Worm (Caenorhabditis elegans) whole organism, L2 larva: ENCODE results near the gene lys-5.

Source experiments
- C34F6.9 ChIP-seq: fragments of 150-350 bp; optimal IDR thresholded peaks from 2 replicates; lab custom pipeline; 2014; ENCODE audit warnings: missing biosample characterization, missing genetic modification characterization
- F13H6.1 ChIP-seq: sonication (generic microtip); optimal IDR thresholded peaks from 2 replicates; lab custom pipeline; 2016; ENCODE audit warnings: missing genetic modification characterization, missing compliant biosample characterization
- R02D3.7 ChIP-seq: fragments of 150-350 bp; optimal IDR thresholded peaks from 2 replicates; lab custom pipeline; 2014; ENCODE audit warnings: missing biosample characterization, missing genetic modification characterization
- Y55F3AM.14 ChIP-seq: fragments of 200-800 bp; sonication (Bioruptor generic); optimal IDR thresholded peaks from 2 replicates; lab custom pipeline; 2018; ENCODE audit warnings: mild to moderate bottlenecking, missing genetic modification characterization, missing compliant biosample characterization
- alr-1 ChIP-seq: fragments of 150-350 bp; optimal IDR thresholded peaks from 2 replicates; lab custom pipeline; 2014; ENCODE audit warnings: missing biosample characterization, missing genetic modification characterization
- aly-2 ChIP-seq: fragments of 150-350 bp; optimal IDR thresholded peaks from 2 replicates; lab custom pipeline; 2014; ENCODE audit warnings: missing biosample characterization, missing genetic modification characterization
- ama-1 ChIP-seq: fragments of 150-350 bp; optimal IDR thresholded peaks from 2 replicates; lab custom pipeline; 2018; ENCODE audit warnings: inconsistent platforms
- blmp-1 ChIP-seq: sonication (generic microtip); optimal IDR thresholded peaks from 2 replicates; lab custom pipeline; 2017; ENCODE audit warnings: missing genetic modification characterization, mild to moderate bottlenecking, missing compliant biosample characterization, antibody characterized with exemption, moderate library complexity; ENCODE audit not compliant: insufficient read depth
- ceh-16 ChIP-seq: fragments of 150-350 bp; optimal IDR thresholded peaks from 2 replicates; lab custom pipeline; 2014; ENCODE audit warnings: missing biosample characterization, missing genetic modification characterization
- ceh-82 ChIP-seq: fragments of 150-350 bp; optimal IDR thresholded peaks from 2 replicates; lab custom pipeline; 2014; ENCODE audit warnings: missing biosample characterization, missing genetic modification characterization
- crh-2 ChIP-seq: sonication (generic microtip); optimal IDR thresholded peaks from 2 replicates; lab custom pipeline; 2017; ENCODE audit warnings: missing biosample characterization, missing genetic modification characterization
- egl-27 ChIP-seq: sonication (generic microtip); optimal IDR thresholded peaks from 3 replicates; lab custom pipeline; 2017; ENCODE audit warnings: missing biosample characterization, missing genetic modification reagents, missing genetic modification characterization
- elt-1 ChIP-seq: fragments of 150-350 bp; optimal IDR thresholded peaks from 2 replicates; lab custom pipeline; 2014; ENCODE audit warnings: missing biosample characterization, missing genetic modification characterization
- elt-3 ChIP-seq: sonication (generic microtip); optimal IDR thresholded peaks from 2 replicates; lab custom pipeline; 2017; ENCODE audit warnings: missing biosample characterization, missing genetic modification characterization
- lin-11 ChIP-seq: fragments of 150-350 bp; sonication (generic microtip); optimal IDR thresholded peaks from 2 replicates; lab custom pipeline; 2014; ENCODE audit warnings: missing biosample characterization, missing genetic modification characterization, inconsistent platforms, mixed read lengths
- lin-39 ChIP-seq: fragments of 150-350 bp; optimal IDR thresholded peaks from 2 replicates; lab custom pipeline; 2014; ENCODE audit warnings: missing biosample characterization, missing genetic modification reagents, missing genetic modification characterization
- mab-5 ChIP-seq: fragments of 150-350 bp; optimal IDR thresholded peaks from 2 replicates; lab custom pipeline; 2014; ENCODE audit warnings: missing biosample characterization, missing genetic modification characterization
- mbf-1 ChIP-seq: sonication (generic microtip); optimal IDR thresholded peaks from 2 replicates; lab custom pipeline; 2017; ENCODE audit warnings: missing biosample characterization, missing genetic modification characterization
- nhr-10 ChIP-seq: sonication (generic microtip); optimal IDR thresholded peaks from 2 replicates; lab custom pipeline; 2017; ENCODE audit warnings: missing biosample characterization, missing genetic modification characterization
- nhr-12 ChIP-seq: fragments of 150-350 bp; optimal IDR thresholded peaks from 2 replicates; lab custom pipeline; 2014; ENCODE audit warnings: missing biosample characterization, missing genetic modification characterization
- nhr-21 ChIP-seq: fragments of 150-350 bp; optimal IDR thresholded peaks from 2 replicates; lab custom pipeline; 2014; ENCODE audit warnings: missing biosample characterization, missing genetic modification characterization
- nhr-23 ChIP-seq: fragments of 150-350 bp; optimal IDR thresholded peaks from 2 replicates; lab custom pipeline; 2014; ENCODE audit warnings: missing biosample characterization, missing genetic modification reagents, missing genetic modification characterization
- nhr-25 ChIP-seq: fragments of 150-350 bp; sonication (generic microtip); optimal IDR thresholded peaks from 3 replicates; lab custom pipeline; 2014; ENCODE audit warnings: missing biosample characterization, missing genetic modification characterization
- nhr-6 ChIP-seq: fragments of 150-350 bp; optimal IDR thresholded peaks from 2 replicates; lab custom pipeline; 2014; ENCODE audit warnings: missing biosample characterization, missing genetic modification characterization
- nhr-77 ChIP-seq: fragments of 150-350 bp; optimal IDR thresholded peaks from 2 replicates; lab custom pipeline; 2014; ENCODE audit warnings: missing biosample characterization, missing genetic modification characterization
- peb-1 ChIP-seq: fragments of 150-350 bp; optimal IDR thresholded peaks from 2 replicates; lab custom pipeline; 2014; ENCODE audit warnings: missing biosample characterization, missing genetic modification characterization
- sem-4 ChIP-seq: fragments of 150-350 bp; optimal IDR thresholded peaks from 2 replicates; lab custom pipeline; 2014; ENCODE audit warnings: missing biosample characterization, missing genetic modification reagents, missing genetic modification characterization
- sma-3 ChIP-seq: sonication (generic microtip); optimal IDR thresholded peaks from 2 replicates; lab custom pipeline; 2016; ENCODE audit warnings: missing genetic modification reagents, missing genetic modification characterization, missing compliant biosample characterization
- sma-9 ChIP-seq, 2 experiments: fragments of 150-350 bp in 1 of 2; sonication (generic microtip) in 1 of 2; optimal IDR thresholded peaks; 2 replicates each; lab custom pipeline; 2014 to 2016; ENCODE audit warnings: missing genetic modification characterization in 2 of 2, mild to moderate bottlenecking in 1 of 2, missing biosample characterization in 1 of 2, missing compliant biosample characterization in 1 of 2, missing genetic modification reagents in 1 of 2, moderate library complexity in 1 of 2
- unc-39 ChIP-seq: fragments of 150-350 bp; optimal IDR thresholded peaks from 2 replicates; lab custom pipeline; 2014; ENCODE audit warnings: missing biosample characterization, missing genetic modification characterization
- unc-55 ChIP-seq: fragments of 150-350 bp; sonication (generic microtip); optimal IDR thresholded peaks from 3 replicates; lab custom pipeline; 2014; ENCODE audit warnings: missing biosample characterization, missing genetic modification reagents, missing genetic modification characterization
- zag-1 ChIP-seq: fragments of 150-350 bp; optimal IDR thresholded peaks from 2 replicates; lab custom pipeline; 2014; ENCODE audit warnings: missing biosample characterization, missing genetic modification characterization
- ztf-11 ChIP-seq: sonication (generic microtip); optimal IDR thresholded peaks from 2 replicates; lab custom pipeline; 2017; ENCODE audit warnings: missing biosample characterization, missing genetic modification characterization

The lys-5 gene

DNA sequence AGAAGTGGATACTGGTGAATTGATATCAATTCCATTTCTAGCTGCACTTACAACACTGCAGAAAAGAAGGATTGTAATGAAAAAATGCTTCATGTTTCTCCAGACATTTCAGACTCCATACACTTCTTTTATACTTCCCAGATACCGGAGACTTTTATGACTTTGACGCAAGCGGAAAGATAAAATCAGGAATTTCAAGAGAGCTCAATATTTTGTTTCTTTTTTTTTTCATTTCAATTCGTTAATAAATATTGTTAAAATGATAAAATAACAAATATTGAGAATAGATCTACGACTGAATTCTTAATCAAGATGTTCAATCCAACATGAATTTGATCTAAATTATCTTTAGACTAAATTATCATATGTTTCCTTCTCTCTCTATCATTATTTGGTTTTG is at the start of gene lys-5:
lys-5 (minus strand) TSS at position 101 of the 400 bp plus-strand sequence.
- TF ChIP-seq sem-4 (tag; lab: Kevin White, UChicago) (no peak), C34F6.9 (tag; lab: Kevin White, UChicago) (no peak), mbf-1 (no peak), nhr-10 (tag; lab: Kevin White, UChicago) (no peak), peb-1 (tag; lab: Kevin White, UChicago) (no peak), nhr-6 (tag; lab: Kevin White, UChicago) (no peak), ceh-16 (tag; lab: Kevin White, UChicago) (no peak), unc-55 (no peak), R02D3.7 (no peak), elt-3 (tag; lab: Kevin White, UChicago) (no peak), Y55F3AM.14 (GFP tag; lab: Kevin White, UChicago) (no peak), unc-39 (no peak), mab-5 (no peak)
- TF ChIP-seq, all 48 proteins: peak for 0

DNA sequence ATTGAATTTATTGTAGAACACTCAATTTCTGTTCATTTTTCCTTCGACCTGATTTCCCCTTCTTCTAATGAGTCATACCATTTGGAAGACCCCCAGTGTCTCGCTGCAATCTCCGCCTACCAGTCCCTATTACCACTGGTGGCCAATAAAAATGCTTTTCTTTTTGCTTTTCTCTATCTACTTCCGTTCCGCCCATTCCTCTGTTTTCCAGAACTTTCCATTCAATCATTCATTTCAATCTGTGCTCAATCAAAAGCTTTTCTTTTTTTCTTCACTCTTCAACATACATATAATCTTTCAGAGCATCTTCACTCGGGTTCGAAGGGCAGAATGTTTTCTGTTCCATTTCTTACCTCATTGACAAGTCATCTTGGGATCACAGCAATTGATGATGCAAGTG is 48.2 kb upstream of the lys-5 start, which contains the start of gene inx-8:
inx-8 (plus strand) TSS at position 301 of the 400 bp plus-strand sequence.
- TF ChIP-seq nhr-25 (tag; lab: Kevin White, UChicago) (no peak), crh-2 (tag; lab: Kevin White, UChicago) (no peak), ztf-11 (tag; lab: Kevin White, UChicago) (no peak), C34F6.9 (tag; lab: Kevin White, UChicago) (no peak), elt-3 (tag; lab: Kevin White, UChicago) (no peak), ama-1 (lab: Kevin White, UChicago) (no peak), unc-55 (no peak)

DNA sequence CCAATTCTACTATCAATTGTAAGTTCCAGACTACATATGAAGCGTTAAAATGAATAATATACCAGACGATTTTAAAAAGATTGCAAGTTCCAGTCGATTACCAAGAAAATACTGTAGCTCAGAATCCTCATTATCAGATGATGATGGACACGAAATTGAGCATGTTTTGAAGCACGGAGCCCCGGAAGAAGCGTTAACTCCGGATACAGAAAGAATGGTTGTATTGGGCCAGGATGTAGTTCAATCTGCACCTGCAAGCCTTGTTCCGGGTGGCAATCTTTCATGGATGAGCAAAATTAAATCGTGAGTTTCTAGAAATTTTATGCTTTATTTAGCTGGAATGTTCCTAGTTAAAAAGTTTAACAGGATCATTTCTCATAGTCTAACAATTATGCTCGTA is 42.6 kb upstream of the lys-5 start, which contains the start of gene atg-4.2:
atg-4.2 (plus strand) TSS at position 24 of the 400 bp plus-strand sequence.
- no peak for TF ChIP-seq lin-39
- no peak for TF ChIP-seq ceh-16 (tag; lab: Kevin White, UChicago)
- TF ChIP-seq elt-1 (tag; lab: Kevin White, UChicago), result no peak
- TF ChIP-seq unc-39, result no peak
- no peak for TF ChIP-seq nhr-6 (tag; lab: Kevin White, UChicago)
- no peak for TF ChIP-seq nhr-23 (tag; lab: Kevin White, UChicago)
- TF ChIP-seq egl-27 (tag; lab: Kevin White, UChicago), result no peak
- no peak for TF ChIP-seq lin-11 (tag; lab: Kevin White, UChicago)
- TF ChIP-seq R02D3.7, result no peak

DNA sequence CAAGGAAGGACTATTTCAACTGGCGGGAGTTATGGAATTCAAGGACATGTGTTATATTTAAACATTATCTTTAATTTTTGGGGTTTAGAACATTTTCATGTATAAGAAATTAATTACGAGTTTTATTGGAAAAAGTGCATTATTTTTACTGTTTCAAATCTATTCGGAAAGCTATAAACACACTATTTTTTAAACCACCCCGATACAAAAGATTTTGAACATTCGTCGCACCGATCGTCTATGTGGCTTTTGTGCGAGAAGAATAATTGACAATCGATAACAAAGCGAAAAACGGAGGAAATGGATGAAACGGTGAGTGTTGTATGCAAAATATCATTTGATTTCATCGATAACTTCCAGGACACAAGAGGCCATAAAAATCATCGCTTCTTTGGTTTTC is 39.6 kb upstream of the lys-5 start, which contains the start of gene ZK809.9:
ZK809.9 (plus strand) TSS at position 301 of the 400 bp plus-strand sequence.
- TF ChIP-seq alr-1 (tag; lab: Kevin White, UChicago) (no peak), ztf-11 (tag; lab: Kevin White, UChicago) (no peak), nhr-21 (tag; lab: Kevin White, UChicago) (no peak), sma-3 (GFP tag; lab: Kevin White, UChicago) (no peak), aly-2 (tag; lab: Kevin White, UChicago) (no peak), nhr-77 (tag; lab: Kevin White, UChicago) (no peak), peb-1 (tag; lab: Kevin White, UChicago) (no peak), C34F6.9 (tag; lab: Kevin White, UChicago) (no peak), nhr-12 (tag; lab: Kevin White, UChicago) (no peak), nhr-23 (tag; lab: Kevin White, UChicago) (no peak), blmp-1 (tag; lab: Kevin White, UChicago) (no peak)

DNA sequence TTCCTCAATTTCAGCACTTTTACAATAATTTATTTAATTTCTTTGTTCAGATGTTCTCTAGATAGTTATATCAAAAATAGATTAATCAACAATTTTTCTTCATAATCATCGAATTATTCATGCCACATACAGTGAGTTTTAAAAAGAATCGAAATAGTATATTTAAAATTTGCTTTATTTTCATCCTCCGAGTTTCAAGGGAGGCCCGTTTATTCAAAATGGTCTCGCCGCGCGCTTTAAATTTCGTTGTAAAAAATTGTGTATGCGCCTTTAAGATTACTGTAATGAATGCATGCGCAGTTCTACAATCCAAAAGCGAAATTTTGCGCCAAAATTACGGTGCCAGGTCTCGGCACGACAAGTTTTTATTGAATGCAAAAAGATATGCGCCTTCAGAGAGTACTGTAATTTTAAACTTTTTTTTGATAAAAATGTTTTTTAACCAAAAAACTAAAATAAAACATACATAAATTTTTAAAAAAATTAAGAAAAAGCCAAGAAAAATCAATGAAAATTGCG is 34.5 kb upstream of the lys-5 start, which contains the start of gene ZK792.1:
ZK792.1 (plus strand) TSS at position 51 of the 519 bp plus-strand sequence.
- TF ChIP-seq zag-1 (tag; lab: Kevin White, UChicago), result no peak
- no peak for TF ChIP-seq C34F6.9 (tag; lab: Kevin White, UChicago)
- TF ChIP-seq crh-2 (tag; lab: Kevin White, UChicago), result no peak
- TF ChIP-seq ceh-82 (tag; lab: Kevin White, UChicago), result no peak
- no peak for TF ChIP-seq sma-9 (GFP tag; optimal IDR thresholded peaks at IDR 0.05; lab: Kevin White, UChicago)
- no peak for TF ChIP-seq sma-9 (tag; optimal IDR thresholded peaks at IDR 0.05; lab: Kevin White, UChicago)
- no peak for TF ChIP-seq F13H6.1
